Fruit fly (Drosophila melanogaster): Measurements from ENCODE around the gene fbl.

fbl gene

dm6 chr3L:20425888-20426287 lies 41.7 kb downstream of the fbl start, which contains the start of gene CG5282:
CG5282 (minus strand) TSS chr3L:20426071.
- TF ChIP-seq CTCF (optimal IDR thresholded peaks at IDR 0.05) (no peak), CG8478 (optimal IDR thresholded peaks at IDR 0.05) (no peak)

dm6 chr3L:20427449-20427848 lies 43.2 kb downstream of the fbl start, which contains the start of gene CG5274:
CG5274 (minus strand) TSS chr3L:20427666.
- no peak for TF ChIP-seq CTCF (optimal IDR thresholded peaks at IDR 0.05)

- TF ChIP-seq CTCF (optimal IDR thresholded peaks at IDR 0.05), result no peak
- TF ChIP-seq CG8478 (optimal IDR thresholded peaks at IDR 0.05), result no peak
These were observed 46.0 kb downstream of the fbl start, which contains the start of gene CG5262 for dm6 chr3L:20430182-20430581. CG5262 (minus strand) TSS chr3L:20430475.

dm6 chr3L:20431619-20432018 lies 47.4 kb downstream of the fbl start:
- TF ChIP-seq CG8478 (optimal IDR thresholded peaks at IDR 0.05) (no peak), CTCF (optimal IDR thresholded peaks at IDR 0.05) (no peak)

dm6 chr3L:20432297-20432696 lies 48.1 kb downstream of the fbl start, which contains the start of the genes Las and Psn:
Las (minus strand) TSS chr3L:20432361.
Psn (plus strand) TSS chr3L:20432468.
- TF ChIP-seq CTCF (optimal IDR thresholded peaks at IDR 0.05), result no peak
- no peak for TF ChIP-seq CG8478 (optimal IDR thresholded peaks at IDR 0.05)

dm6 chr3L:20436069-20436468 lies 51.8 kb downstream of the fbl start, which contains the start of the genes mRpL15 and CtIP:
mRpL15 (minus strand) TSS chr3L:20436209.
CtIP (plus strand) TSS chr3L:20436250.
- TF ChIP-seq CTCF (optimal IDR thresholded peaks at IDR 0.05) (no peak), CG8478 (optimal IDR thresholded peaks at IDR 0.05) (no peak)

dm6 chr3L:20439772-20440171 lies 55.5 kb downstream of the fbl start, which contains the start of gene Hpd:
Hpd (minus strand) TSS chr3L:20439872.
- no peak for TF ChIP-seq CG8478 (optimal IDR thresholded peaks at IDR 0.05)
- TF ChIP-seq CTCF (optimal IDR thresholded peaks at IDR 0.05), result no peak

dm6 chr3L:20440902-20441429 lies 56.7 kb downstream of the fbl start:
- TF ChIP-seq CTCF (optimal IDR thresholded peaks at IDR 0.05) (no peak), CG8478 (optimal IDR thresholded peaks at IDR 0.05) (no peak)

Data from S2 (cell line).